Worm (Caenorhabditis elegans) whole organism, L4/young adult: ENCODE data around the gene dsh-2.
A peak's percentile ranks its signal among the peaks of the same experiment; 100 is the strongest.

Experiments used
- W03F9.2 ChIP-seq: fragments of 150-350 bp; optimal IDR thresholded peaks from 2 replicates; lab custom pipeline; 2014; ENCODE audit warnings: missing biosample characterization, missing genetic modification characterization
- dao-5 ChIP-seq: sonication (generic microtip); optimal IDR thresholded peaks from 2 replicates; lab custom pipeline; 2016; ENCODE audit warnings: missing genotype, missing genetic modification characterization, moderate library complexity, missing compliant biosample characterization
- him-1 ChIP-seq: sonication (generic microtip); optimal IDR thresholded peaks from 2 replicates; lab custom pipeline; 2016; ENCODE audit warnings: missing genotype, missing genetic modification reagents, missing genetic modification characterization, missing compliant biosample characterization

The dsh-2 gene

ce11 chrII:5058036-5058435 is 22.9 kb downstream of the dsh-2 start, which contains the start of gene C27A2.12:
TSS of gene C27A2.12 (minus strand) at chrII:5058136.
- no peak for TF ChIP-seq dao-5 (tag; lab: Kevin White, UChicago)
- TF ChIP-seq him-1 (tag; lab: Kevin White, UChicago): no peak
- TF ChIP-seq W03F9.2: no peak

- TF ChIP-seq him-1 (tag; lab: Kevin White, UChicago) (peak; percentile 55), dao-5 (tag; lab: Kevin White, UChicago) (peak; percentile 13), W03F9.2 (peak; percentile 12)
Measured at ce11 chrII:5057315-5057714, 23.7 kb downstream of the dsh-2 start.

- TF ChIP-seq dao-5 (tag; lab: Kevin White, UChicago) (no peak), W03F9.2 (no peak), him-1 (tag; lab: Kevin White, UChicago) (no peak)
Measured at ce11 chrII:5056254-5056653, 24.7 kb downstream of the dsh-2 start.

- TF ChIP-seq him-1 (tag; lab: Kevin White, UChicago): peak; percentile 76
- peak; percentile 94 for TF ChIP-seq W03F9.2
- no peak for TF ChIP-seq dao-5 (tag; lab: Kevin White, UChicago)
Measured at ce11 chrII:5055129-5055666, 25.8 kb downstream of the dsh-2 start, which contains the start of the genes ify-1 and rpl-22. TSS of gene ify-1 (minus strand) at chrII:5055179. TSS of gene rpl-22 (plus strand) at chrII:5055616.

- TF ChIP-seq dao-5 (tag; lab: Kevin White, UChicago) (no peak), him-1 (tag; lab: Kevin White, UChicago) (no peak), W03F9.2 (no peak)
Measured at ce11 chrII:5050776-5051175, 30.2 kb downstream of the dsh-2 start.

ce11 chrII:5049865-5050342 is 31.1 kb downstream of the dsh-2 start, which contains the start of gene F33G12.6:
TSS of gene F33G12.6 (plus strand) at chrII:5049915.
- no peak for TF ChIP-seq him-1 (tag; lab: Kevin White, UChicago)
- TF ChIP-seq W03F9.2: no peak
- no peak for TF ChIP-seq dao-5 (tag; lab: Kevin White, UChicago)

ce11 chrII:5049249-5049648 is 31.7 kb downstream of the dsh-2 start:
- no peak for TF ChIP-seq dao-5 (tag; lab: Kevin White, UChicago)
- no peak for TF ChIP-seq W03F9.2
- no peak for TF ChIP-seq him-1 (tag; lab: Kevin White, UChicago)

ce11 chrII:5048185-5048795 is 32.7 kb downstream of the dsh-2 start:
- TF ChIP-seq him-1 (tag; lab: Kevin White, UChicago): no peak
- no peak for TF ChIP-seq W03F9.2
- no peak for TF ChIP-seq dao-5 (tag; lab: Kevin White, UChicago)

- TF ChIP-seq him-1 (tag; lab: Kevin White, UChicago): no peak
- TF ChIP-seq W03F9.2: no peak
- no peak for TF ChIP-seq dao-5 (tag; lab: Kevin White, UChicago)
Measured at ce11 chrII:5047279-5047678, 33.7 kb downstream of the dsh-2 start.

ce11 chrII:5046209-5047200 is 34.5 kb downstream of the dsh-2 start:
- TF ChIP-seq dao-5 (tag; lab: Kevin White, UChicago) (no peak), him-1 (tag; lab: Kevin White, UChicago) (no peak), W03F9.2 (no peak)

ce11 chrII:5042381-5042930 is 38.5 kb downstream of the dsh-2 start:
- TF ChIP-seq him-1 (tag; lab: Kevin White, UChicago) (no peak), dao-5 (tag; lab: Kevin White, UChicago) (no peak), W03F9.2 (no peak)

- TF ChIP-seq W03F9.2 (no peak), him-1 (tag; lab: Kevin White, UChicago) (no peak), dao-5 (tag; lab: Kevin White, UChicago) (no peak)
Measured at ce11 chrII:5040631-5041156, 40.3 kb downstream of the dsh-2 start, which contains the start of gene F33G12.7. TSS of gene F33G12.7 (minus strand) at chrII:5040681.

- TF ChIP-seq him-1 (tag; lab: Kevin White, UChicago) (no peak), dao-5 (tag; lab: Kevin White, UChicago) (no peak), W03F9.2 (no peak)
Measured at ce11 chrII:5039912-5040311, 41.1 kb downstream of the dsh-2 start, which contains the start of gene golg-2. TSS of gene golg-2 (minus strand) at chrII:5040091.
